Fruit fly (Drosophila melanogaster): ENCODE measurements around the gene CG14397.

The CG14397 gene

DNA sequence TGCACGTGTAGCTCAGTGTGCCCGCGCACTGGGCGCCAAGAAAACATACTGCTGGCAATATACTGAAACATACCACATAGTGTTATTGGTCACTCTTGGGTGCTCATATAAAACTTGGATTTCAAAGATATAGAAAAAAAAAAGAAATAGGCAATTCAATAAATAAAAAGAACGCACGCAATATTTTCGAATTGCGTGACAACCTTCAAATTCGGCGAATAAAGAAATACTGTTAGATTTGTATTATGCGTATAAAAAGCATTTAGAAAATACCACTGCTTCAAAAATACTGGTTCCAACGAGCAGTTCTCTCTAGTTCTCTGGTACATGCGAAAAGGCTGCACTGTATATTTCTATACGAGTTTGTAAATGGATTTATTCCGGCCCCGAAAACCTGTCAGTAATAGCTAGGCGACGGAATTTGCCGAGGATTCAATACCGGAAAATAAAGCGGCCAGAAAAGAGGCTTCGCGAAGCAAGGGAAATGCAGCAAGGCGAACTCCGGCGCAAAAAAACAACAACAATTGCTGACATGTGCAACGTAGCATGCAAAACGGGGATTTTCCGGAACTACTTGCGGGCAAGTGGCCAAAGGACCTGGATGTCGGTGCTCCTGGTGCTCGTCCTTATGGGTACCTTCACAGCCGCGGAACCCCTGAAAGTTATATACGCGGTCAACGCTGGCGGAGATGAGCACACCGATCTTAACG, 11.5 kb downstream of the CG14397 start, which contains the start of gene CG9257 (continued):
- TF ChIP-seq her (GFP tag; optimal IDR thresholded peaks at IDR 0.05) (no peak), CG13424 (tag; optimal IDR thresholded peaks at IDR 0.05) (peak; percentile 6), gcm (GFP tag; optimal IDR thresholded peaks at IDR 0.05) (no peak), CG15073 (GFP tag; optimal IDR thresholded peaks at IDR 0.05) (no peak), CG2116 (GFP tag; optimal IDR thresholded peaks at IDR 0.05) (peak; percentile 36), CG15514 (GFP tag; optimal IDR thresholded peaks at IDR 0.05) (peak; percentile 99), slbo (GFP tag; IDR thresholded peaks at IDR 0.05) (peak; percentile 16; the same call in 1 of the 2 replicates), HLH54F (GFP tag; optimal IDR thresholded peaks at IDR 0.05) (no peak), CG10431 (GFP tag; optimal IDR thresholded peaks at IDR 0.05) (peak; percentile 60), btn (GFP tag; optimal IDR thresholded peaks at IDR 0.05) (no peak), mirr (GFP tag; optimal IDR thresholded peaks at IDR 0.05) (no peak), ap (GFP tag; IDR thresholded peaks at IDR 0.05) (no peak), Meics (GFP tag; optimal IDR thresholded peaks at IDR 0.05) (no peak), row (GFP tag; IDR thresholded peaks at IDR 0.05) (peak; percentile 74), CG16863 (GFP tag; optimal IDR thresholded peaks at IDR 0.05) (no peak), CG32767 (GFP tag; IDR thresholded peaks at IDR 0.05) (no peak), CG17802 (tag; optimal IDR thresholded peaks at IDR 0.05) (no peak), Dfd (GFP tag; optimal IDR thresholded peaks at IDR 0.05) (no peak), B-H1 (GFP tag; IDR thresholded peaks at IDR 0.05) (no peak), nmo (GFP tag; optimal IDR thresholded peaks at IDR 0.05) (peak; percentile 45), Doc3 (GFP tag; IDR thresholded peaks at IDR 0.05; ENCODE audit: partially characterized antibody) (no peak), CG2120 (GFP tag; optimal IDR thresholded peaks at IDR 0.05) (peak; percentile 45), E2f2 (GFP tag; IDR thresholded peaks at IDR 0.05) (peak; percentile 62), tio (GFP tag; optimal IDR thresholded peaks at IDR 0.05) (no peak), cas (GFP tag; IDR thresholded peaks at IDR 0.05) (no peak), trem (tag; optimal IDR thresholded peaks at IDR 0.05) (peak; percentile 23), ATbp (GFP tag; optimal IDR thresholded peaks at IDR 0.05) (no peak), Xbp1 (GFP tag; optimal IDR thresholded peaks at IDR 0.05) (peak; percentile 26), CG9797 (GFP tag; optimal IDR thresholded peaks at IDR 0.05) (peak; percentile 86), crc (GFP tag; optimal IDR thresholded peaks at IDR 0.05) (no peak), Sry-β (GFP tag; optimal IDR thresholded peaks at IDR 0.05) (peak; percentile 4), CG2875 (GFP tag; optimal IDR thresholded peaks at IDR 0.05) (no peak), lilli (GFP tag; optimal IDR thresholded peaks at IDR 0.05) (peak; percentile 46), CG14710 (tag; optimal IDR thresholded peaks at IDR 0.05) (peak; percentile 59), CG4360 (GFP tag; IDR thresholded peaks at IDR 0.05) (peak; percentile 75), CG5245 (GFP tag; optimal IDR thresholded peaks at IDR 0.05) (no peak), Bdp1 (GFP tag; optimal IDR thresholded peaks at IDR 0.05) (no peak), CG4730 (GFP tag; IDR thresholded peaks at IDR 0.05) (no peak), pita (GFP tag; optimal IDR thresholded peaks at IDR 0.05) (no peak), CG4424 (GFP tag; optimal IDR thresholded peaks at IDR 0.05) (peak; percentile 20), CG13287 (GFP tag; IDR thresholded peaks at IDR 0.05; ENCODE audit: partially characterized antibody) (peak; percentile 18; the same call in 1 of the 2 replicates), ken (GFP tag; IDR thresholded peaks at IDR 0.05) (no peak), abd-A (tag; optimal IDR thresholded peaks at IDR 0.05) (no peak), MESR4 (GFP tag; optimal IDR thresholded peaks at IDR 0.05) (no peak), pan (optimal IDR thresholded peaks at IDR 0.05) (no peak), pan (GFP tag; optimal IDR thresholded peaks at IDR 0.05 in 1 of 2, IDR thresholded peaks at IDR 0.05 in 1 of 2) (no peak), ewg (GFP tag; optimal IDR thresholded peaks at IDR 0.05) (no peak), Pdp1 (GFP tag; optimal IDR thresholded peaks at IDR 0.05) (peak in 1 of 2 experiments; percentile 33), gfzf (GFP tag; optimal IDR thresholded peaks at IDR 0.05) (peak; percentile 84), CG6272 (GFP tag; IDR thresholded peaks at IDR 0.05) (0 out of 2 replicates have a peak, but pooled peaks have one; percentile 5)

Measured in whole organism, embryonic.